Worm (Caenorhabditis elegans) whole organism, early embryonic: ENCODE data around the gene spat-1.

Experiments
- F13C5.2 ChIP-seq: sonication (generic microtip); optimal IDR thresholded peaks from 2 replicates; lab custom pipeline; 2017; ENCODE audit warnings: mild to moderate bottlenecking, missing genetic modification characterization, inconsistent platforms, missing compliant biosample characterization
- aly-1 ChIP-seq: sonication (generic microtip); optimal IDR thresholded peaks from 2 replicates; lab custom pipeline; 2016; ENCODE audit warnings: missing genetic modification characterization, missing compliant biosample characterization
- ama-1 ChIP-seq: fragments of 150-350 bp; optimal IDR thresholded peaks from 2 replicates; lab custom pipeline; 2014
- ceh-13 ChIP-seq: fragments of 200-800 bp; sonication (Bioruptor generic); optimal IDR thresholded peaks from 2 replicates; lab custom pipeline; 2018; ENCODE audit warnings: mild to moderate bottlenecking, missing genetic modification characterization, missing compliant biosample characterization
- ceh-36 ChIP-seq: sonication (generic microtip); optimal IDR thresholded peaks from 2 replicates; lab custom pipeline; 2016; ENCODE audit warnings: missing genetic modification characterization, inconsistent platforms, missing compliant biosample characterization
- flt-1 ChIP-seq: fragments of 200-800 bp; sonication (Bioruptor generic); IDR thresholded peaks from 2 replicates; pipeline ENCODE4 v1.3.6; 2022; ENCODE audit warnings: missing genetic modification characterization, missing compliant biosample characterization
- sea-1 ChIP-seq: fragments of 200-800 bp; sonication (Bioruptor generic); conservative IDR thresholded peaks from 2 replicates; pipeline ENCODE4 v1.3.6; 2022; ENCODE audit warnings: missing genetic modification characterization, missing compliant biosample characterization
- tbx-11 ChIP-seq: fragments of 200-800 bp; sonication (Bioruptor generic); IDR thresholded peaks from 2 replicates; pipeline ENCODE4 v1.3.6; 2022; ENCODE audit warnings: missing genetic modification characterization, missing compliant biosample characterization

DNA sequence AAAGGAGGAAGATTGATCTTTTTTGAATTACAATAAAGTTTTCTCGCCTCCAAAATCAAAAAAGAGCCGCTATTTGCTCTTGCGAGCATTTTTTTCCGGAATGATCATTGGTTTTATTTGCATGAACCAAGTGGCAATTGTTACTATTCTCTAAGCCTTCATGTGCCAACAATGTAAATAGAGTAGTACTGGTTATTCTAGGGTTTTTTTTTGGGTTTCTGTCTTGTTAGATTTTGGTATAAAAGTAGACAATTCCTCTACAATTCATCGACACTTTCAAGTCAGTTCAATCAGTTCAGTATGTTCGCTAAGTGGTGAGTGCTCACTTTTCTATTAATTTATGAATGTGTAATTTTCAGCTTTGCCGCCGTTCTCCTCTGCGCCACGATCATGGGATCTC is 49.5 kb downstream of the spat-1 start, which contains the start of gene nspb-7:
- TF ChIP-seq ceh-13 (GFP tag; lab: Kevin White, UChicago) = no peak
- TF ChIP-seq ama-1 (lab: Kevin White, UChicago) = no peak
- TF ChIP-seq ceh-36 (tag; lab: Kevin White, UChicago) = no peak
- no peak for TF ChIP-seq sea-1 (GFP tag; lab: Robert Waterston, UW)
- no peak for TF ChIP-seq aly-1 (tag; lab: Kevin White, UChicago)
- TF ChIP-seq flt-1 (GFP tag; lab: Robert Waterston, UW) = no peak
- TF ChIP-seq tbx-11 (GFP tag; lab: Robert Waterston, UW) = no peak
- no peak for TF ChIP-seq F13C5.2 (tag; lab: Kevin White, UChicago)
